Worm (Caenorhabditis elegans): ENCODE measurements around the gene F19B10.13.

DNA sequence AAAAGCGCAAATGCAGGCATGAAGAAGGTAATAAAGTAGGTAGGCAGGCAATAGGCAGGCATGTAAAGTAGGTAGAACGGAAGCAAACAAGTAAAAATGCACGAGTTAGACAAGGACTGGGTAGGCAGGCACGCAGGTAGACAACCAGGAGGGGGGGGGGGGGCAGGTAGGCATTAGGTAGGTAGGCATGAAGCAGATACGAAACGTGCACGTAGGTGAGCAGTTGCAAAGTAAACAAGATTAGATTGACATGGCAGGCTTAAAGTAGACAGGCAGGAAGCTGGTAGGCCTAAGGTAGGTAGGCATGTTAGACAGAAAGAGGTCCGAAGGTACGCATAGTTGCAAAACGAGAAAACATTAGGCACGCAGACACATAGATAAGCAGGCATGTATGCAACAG, 16.9 kb downstream of the F19B10.13 start:
- no peak for TF ChIP-seq F13H6.1 (tag; optimal IDR thresholded peaks at IDR 0.05)
- no peak for TF ChIP-seq elt-2 (tag; optimal IDR thresholded peaks at IDR 0.05)
- no peak for TF ChIP-seq dmd-4 (tag; optimal IDR thresholded peaks at IDR 0.05; ENCODE audit: borderline replicate concordance)
- no peak for TF ChIP-seq unc-86 (tag; optimal IDR thresholded peaks at IDR 0.05)
- TF ChIP-seq lin-11 (tag; optimal IDR thresholded peaks at IDR 0.05) = no peak
- no peak for TF ChIP-seq fkh-10 (GFP tag; optimal IDR thresholded peaks at IDR 0.05)
- no peak for TF ChIP-seq nfya-1 (tag; optimal IDR thresholded peaks at IDR 0.05)
- TF ChIP-seq pros-1 (tag; optimal IDR thresholded peaks at IDR 0.05) = no peak
- no peak for TF ChIP-seq pha-2 (tag; optimal IDR thresholded peaks at IDR 0.05)
- no peak for TF ChIP-seq unc-55 (GFP tag; optimal IDR thresholded peaks at IDR 0.05)
- no peak for TF ChIP-seq ama-1 (optimal IDR thresholded peaks at IDR 0.05)
- TF ChIP-seq pha-4 (tag; optimal IDR thresholded peaks at IDR 0.05) = no peak
- no peak for TF ChIP-seq nhr-232 (tag; optimal IDR thresholded peaks at IDR 0.05)
- TF ChIP-seq lim-6 (tag; optimal IDR thresholded peaks at IDR 0.05) = no peak

Measured in whole organism, late embryonic.